Worm (Caenorhabditis elegans): Measurements from ENCODE around the gene W09G12.7.

W09G12.7 gene

ce11 chrIV:1251242-1251911, 22.5 kb downstream of the W09G12.7 start, which contains the start of the genes clec-166 and F38A1.6:
clec-166 (minus strand) TSS chrIV:1251342.
F38A1.6 (plus strand) TSS chrIV:1251861.
- TF ChIP-seq elt-2 (tag; optimal IDR thresholded peaks at IDR 0.05), result peak; percentile 9
- no peak for TF ChIP-seq skn-1 (tag; optimal IDR thresholded peaks at IDR 0.05)

- no peak for TF ChIP-seq jun-1 (tag; optimal IDR thresholded peaks at IDR 0.05)
- no peak for TF ChIP-seq mdl-1 (tag; optimal IDR thresholded peaks at IDR 0.05)
- TF ChIP-seq daf-12 (tag; optimal IDR thresholded peaks at IDR 0.05), result no peak
- TF ChIP-seq nhr-28 (tag; optimal IDR thresholded peaks at IDR 0.05), result no peak
- TF ChIP-seq elt-1 (tag; optimal IDR thresholded peaks at IDR 0.05), result no peak
These were observed 26.8 kb downstream of the W09G12.7 start, which contains the start of gene clec-167 for ce11 chrIV:1255632-1256031. clec-167 (minus strand) TSS chrIV:1255732.

ce11 chrIV:1256723-1257122, 27.8 kb downstream of the W09G12.7 start, which contains the start of gene clec-168:
clec-168 (plus strand) TSS chrIV:1256969.
- TF ChIP-seq pqm-1 (tag; optimal IDR thresholded peaks at IDR 0.05) (peak; percentile 78), elt-2 (tag; optimal IDR thresholded peaks at IDR 0.05) (peak; percentile 69), mdl-1 (tag; optimal IDR thresholded peaks at IDR 0.05) (no peak)

ce11 chrIV:1260474-1260873, 31.6 kb downstream of the W09G12.7 start:
- no peak for TF ChIP-seq fkh-10 (GFP tag; optimal IDR thresholded peaks at IDR 0.05)
- TF ChIP-seq elt-2 (tag; optimal IDR thresholded peaks at IDR 0.05), result peak; percentile 38

ce11 chrIV:1261024-1261423, 32.1 kb downstream of the W09G12.7 start, which contains the start of gene clec-169:
clec-169 (plus strand) TSS chrIV:1261324.
- no peak for TF ChIP-seq nhr-12 (tag; optimal IDR thresholded peaks at IDR 0.05)
- peak; percentile 12 for TF ChIP-seq pqm-1 (tag; optimal IDR thresholded peaks at IDR 0.05)

- no peak for TF ChIP-seq R02D3.7 (tag; optimal IDR thresholded peaks at IDR 0.05)
- TF ChIP-seq ztf-4 (tag; optimal IDR thresholded peaks at IDR 0.05), result no peak
- no peak for TF ChIP-seq ceh-28 (tag; optimal IDR thresholded peaks at IDR 0.05)
- TF ChIP-seq fos-1 (tag; optimal IDR thresholded peaks at IDR 0.05), result no peak
- TF ChIP-seq nhr-237 (tag; optimal IDR thresholded peaks at IDR 0.05), result no peak
- no peak for TF ChIP-seq nhr-67 (tag; optimal IDR thresholded peaks at IDR 0.05)
- no peak for TF ChIP-seq nhr-76 (tag; optimal IDR thresholded peaks at IDR 0.05)
- no peak for TF ChIP-seq nfya-1 (tag; optimal IDR thresholded peaks at IDR 0.05; ENCODE audit: insufficient read depth)
- no peak for TF ChIP-seq ceh-16 (tag; optimal IDR thresholded peaks at IDR 0.05)
- TF ChIP-seq mdl-1 (tag; optimal IDR thresholded peaks at IDR 0.05), result no peak
- TF ChIP-seq ztf-11 (tag; optimal IDR thresholded peaks at IDR 0.05), result no peak
- TF ChIP-seq mml-1 (tag; optimal IDR thresholded peaks at IDR 0.05), result no peak
- TF ChIP-seq pha-4 (tag; optimal IDR thresholded peaks at IDR 0.05), result no peak
These were observed 33.0 kb downstream of the W09G12.7 start for ce11 chrIV:1261930-1262329.

ce11 chrIV:1264928-1265327, 36.0 kb downstream of the W09G12.7 start, which contains the start of gene F38A1.13:
F38A1.13 (plus strand) TSS chrIV:1265228.
- TF ChIP-seq pqm-1 (tag; optimal IDR thresholded peaks at IDR 0.05), result no peak
- no peak for TF ChIP-seq hmg-11 (tag; optimal IDR thresholded peaks at IDR 0.05)
- no peak for TF ChIP-seq unc-62 (GFP tag; optimal IDR thresholded peaks at IDR 0.05)
- no peak for TF ChIP-seq jun-1 (tag; optimal IDR thresholded peaks at IDR 0.05)
- no peak for TF ChIP-seq ztf-11 (tag; optimal IDR thresholded peaks at IDR 0.05)
- TF ChIP-seq egl-27 (tag; optimal IDR thresholded peaks at IDR 0.05), result no peak
- no peak for TF ChIP-seq ceh-16 (tag; optimal IDR thresholded peaks at IDR 0.05)

ce11 chrIV:1266138-1266537, 37.3 kb downstream of the W09G12.7 start:
- TF ChIP-seq ceh-28 (tag; optimal IDR thresholded peaks at IDR 0.05) (no peak), pha-4 (tag; optimal IDR thresholded peaks at IDR 0.05) (peak; percentile 24), snpc-4 (tag; optimal IDR thresholded peaks at IDR 0.05) (no peak), ZK546.5 (tag; optimal IDR thresholded peaks at IDR 0.05) (no peak), fkh-2 (tag; optimal IDR thresholded peaks at IDR 0.05) (no peak), pqm-1 (tag; optimal IDR thresholded peaks at IDR 0.05) (peak; percentile 78), egl-5 (tag; optimal IDR thresholded peaks at IDR 0.05) (no peak), jun-1 (tag; optimal IDR thresholded peaks at IDR 0.05) (peak; percentile 61), elt-2 (tag; optimal IDR thresholded peaks at IDR 0.05) (peak; percentile 97), eor-1 (tag; optimal IDR thresholded peaks at IDR 0.05) (no peak)
